Fruit fly (Drosophila melanogaster): ENCODE data around the gene Odj.

- TF ChIP-seq Clk (GFP tag; optimal IDR thresholded peaks at IDR 0.05): no peak
- no peak for TF ChIP-seq ovo (GFP tag; optimal IDR thresholded peaks at IDR 0.05)
- no peak for TF ChIP-seq Crg-1 (GFP tag; optimal IDR thresholded peaks at IDR 0.05)
- TF ChIP-seq CG11617 (GFP tag; optimal IDR thresholded peaks at IDR 0.05): no peak
- TF ChIP-seq CG7101 (tag; optimal IDR thresholded peaks at IDR 0.05): no peak
- TF ChIP-seq cic (GFP tag; optimal IDR thresholded peaks at IDR 0.05): no peak
- peak; percentile 3 for TF ChIP-seq Mnt (GFP tag; optimal IDR thresholded peaks at IDR 0.05)
- TF ChIP-seq tj (GFP tag; optimal IDR thresholded peaks at IDR 0.05): no peak
Observed at dm6 chr3R:17762261-17762660, 46.8 kb downstream of the Odj start.
